Worm (Caenorhabditis elegans) whole organism, early embryonic: ENCODE results near the gene C55A6.10.

Experiments
- F13C5.2 ChIP-seq: sonication (generic microtip); optimal IDR thresholded peaks from 2 replicates; lab custom pipeline; 2017; ENCODE audit warnings: mild to moderate bottlenecking, missing genetic modification characterization, inconsistent platforms, missing compliant biosample characterization
- ama-1 ChIP-seq: fragments of 150-350 bp; optimal IDR thresholded peaks from 2 replicates; lab custom pipeline; 2014
- ceh-13 ChIP-seq: fragments of 200-800 bp; sonication (Bioruptor generic); optimal IDR thresholded peaks from 2 replicates; lab custom pipeline; 2018; ENCODE audit warnings: mild to moderate bottlenecking, missing genetic modification characterization, missing compliant biosample characterization
- ceh-36 ChIP-seq: sonication (generic microtip); optimal IDR thresholded peaks from 2 replicates; lab custom pipeline; 2016; ENCODE audit warnings: missing genetic modification characterization, inconsistent platforms, missing compliant biosample characterization
- flt-1 ChIP-seq: fragments of 200-800 bp; sonication (Bioruptor generic); IDR thresholded peaks from 2 replicates; pipeline ENCODE4 v1.3.6; 2022; ENCODE audit warnings: missing genetic modification characterization, missing compliant biosample characterization
- hnd-1 ChIP-seq: sonication (generic microtip); optimal IDR thresholded peaks from 2 replicates; lab custom pipeline; 2016; ENCODE audit warnings: missing genetic modification characterization, missing compliant biosample characterization
- sea-1 ChIP-seq: fragments of 200-800 bp; sonication (Bioruptor generic); conservative IDR thresholded peaks from 2 replicates; pipeline ENCODE4 v1.3.6; 2022; ENCODE audit warnings: missing genetic modification characterization, missing compliant biosample characterization
- tbx-11 ChIP-seq: fragments of 200-800 bp; sonication (Bioruptor generic); IDR thresholded peaks from 2 replicates; pipeline ENCODE4 v1.3.6; 2022; ENCODE audit warnings: missing genetic modification characterization, missing compliant biosample characterization
- tra-4 ChIP-seq: sonication (generic microtip); optimal IDR thresholded peaks from 2 replicates; lab custom pipeline; 2017; ENCODE audit warnings: missing genetic modification characterization, missing compliant biosample characterization

DNA sequence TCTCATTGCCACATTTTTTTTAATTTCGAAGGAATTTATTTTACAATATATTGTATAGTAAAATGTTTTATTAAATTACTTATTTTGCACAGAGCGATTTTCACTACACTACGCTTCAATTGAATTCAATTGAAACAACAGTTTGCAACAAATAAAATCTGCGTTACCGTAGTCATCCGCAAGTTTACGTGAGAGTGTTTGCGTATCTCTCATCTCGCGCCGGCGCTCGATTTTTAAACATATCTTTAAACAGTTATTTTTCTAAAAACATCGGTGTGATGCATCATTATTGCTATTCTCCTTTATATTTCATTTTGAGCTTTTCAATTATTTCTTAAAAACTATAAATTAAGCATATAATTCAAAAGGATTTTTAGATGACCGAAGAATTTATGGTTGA, 49.1 kb downstream of the C55A6.10 start, which contains the start of gene duo-1:
- TF ChIP-seq ama-1 (lab: Kevin White, UChicago) (no peak), sea-1 (GFP tag; lab: Robert Waterston, UW) (no peak), F13C5.2 (tag; lab: Kevin White, UChicago) (no peak), ceh-13 (GFP tag; lab: Kevin White, UChicago) (no peak), ceh-36 (tag; lab: Kevin White, UChicago) (no peak), flt-1 (no peak), hnd-1 (tag; lab: Kevin White, UChicago) (no peak), tbx-11 (GFP tag; lab: Robert Waterston, UW) (no peak), tra-4 (no peak)
